Fruit fly (Drosophila melanogaster): ENCODE data around the gene Lcp65Ag3.

DNA sequence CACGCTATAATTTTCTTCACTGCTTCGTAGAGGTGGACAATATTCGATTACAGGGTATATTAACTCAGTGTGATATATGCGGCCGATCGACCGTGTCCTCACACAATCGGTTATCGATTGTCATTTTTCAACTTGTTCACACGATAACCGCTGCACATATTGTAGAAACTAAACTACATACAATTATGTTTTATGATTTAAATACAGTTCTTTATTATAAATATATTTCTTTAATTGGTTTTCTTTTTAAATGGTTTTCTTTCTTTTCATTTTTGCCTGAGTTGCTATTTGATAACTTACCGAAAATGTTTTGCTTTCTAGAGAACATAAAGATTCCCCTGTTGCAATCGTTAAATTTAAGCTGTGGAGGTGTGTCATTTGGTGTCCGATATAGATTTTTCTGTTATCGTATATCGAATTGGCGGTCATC is 43.1 kb upstream of the Lcp65Ag3 start, which contains the start of the genes fmt and CG7376:
- TF ChIP-seq lola (GFP tag; optimal IDR thresholded peaks at IDR 0.05) (no peak), Hnf4 (GFP tag; optimal IDR thresholded peaks at IDR 0.05) (no peak), OdsH (GFP tag; optimal IDR thresholded peaks at IDR 0.05) (peak; percentile 37), dmrt93B (GFP tag; optimal IDR thresholded peaks at IDR 0.05) (no peak), br (GFP tag; optimal IDR thresholded peaks at IDR 0.05) (no peak), Vsx2 (GFP tag; optimal IDR thresholded peaks at IDR 0.05; ENCODE audit: partially characterized antibody) (no peak), CrebA (GFP tag; optimal IDR thresholded peaks at IDR 0.05; ENCODE audit: borderline replicate concordance) (no peak), foxo (GFP tag; optimal IDR thresholded peaks at IDR 0.05) (no peak), N (GFP tag; optimal IDR thresholded peaks at IDR 0.05) (no peak)
